Worm (Caenorhabditis elegans) whole organism, young adult: ENCODE data around the gene ZK1098.9.

Source experiments
- C17E4.6 ChIP-seq: fragments of 200-800 bp; sonication (Bioruptor generic); IDR thresholded peaks from 2 replicates; pipeline ENCODE4 v1.3.6; 2022; ENCODE audit warnings: missing genetic modification reagents, missing genetic modification characterization, missing compliant biosample characterization
- F49E8.2 ChIP-seq: sonication (generic microtip); optimal IDR thresholded peaks from 3 replicates; lab custom pipeline; 2017; ENCODE audit warnings: missing genetic modification characterization, mild to moderate bottlenecking, missing compliant biosample characterization, antibody characterized with exemption, moderate library complexity; ENCODE audit not compliant: insufficient read depth
- F52B5.7 ChIP-seq: sonication (generic microtip); optimal IDR thresholded peaks from 2 replicates; lab custom pipeline; 2016; ENCODE audit warnings: mild to moderate bottlenecking, missing genetic modification characterization, missing compliant biosample characterization
- F55B11.4 ChIP-seq: sonication (generic microtip); optimal IDR thresholded peaks from 2 replicates; lab custom pipeline; 2016; ENCODE audit warnings: missing compliant biosample characterization, missing genetic modification characterization, borderline replicate concordance; ENCODE audit not compliant: insufficient read depth
- F57A8.1 ChIP-seq: fragments of 200-800 bp; sonication (Bioruptor generic); optimal IDR thresholded peaks from 2 replicates; lab custom pipeline; 2018; ENCODE audit warnings: mild to moderate bottlenecking, missing genetic modification characterization, moderate library complexity, missing compliant biosample characterization
- K11D2.4 ChIP-seq: fragments of 200-800 bp; sonication (Bioruptor generic); IDR thresholded peaks from 2 replicates; pipeline ENCODE4 v1.3.6; 2022; ENCODE audit warnings: missing genetic modification reagents, missing genetic modification characterization, missing compliant biosample characterization
- K12H6.12 ChIP-seq: fragments of 200-800 bp; sonication (Bioruptor generic); optimal IDR thresholded peaks from 2 replicates; lab custom pipeline; 2018; ENCODE audit warnings: mild to moderate bottlenecking, missing genetic modification characterization, missing compliant biosample characterization
- Y53G8AR.9 ChIP-seq: fragments of 200-800 bp; sonication (Bioruptor generic); conservative IDR thresholded peaks from 2 replicates; pipeline ENCODE4 v1.3.6; 2022; ENCODE audit warnings: missing genetic modification reagents, missing genetic modification characterization, missing compliant biosample characterization
- Y95B8A.8 ChIP-seq: fragments of 200-800 bp; sonication (Bioruptor generic); IDR thresholded peaks from 2 replicates; pipeline ENCODE4 v1.3.6; 2022; ENCODE audit warnings: missing genetic modification reagents, missing genetic modification characterization, missing compliant biosample characterization
- ama-1 ChIP-seq, 3 experiments: fragments of 150-350 bp in 1 of 3; sonication (generic microtip) in 2 of 3; optimal IDR thresholded peaks; 2 replicates each; lab custom pipeline; 2014 to 2018; ENCODE audit warnings: missing biosample characterization in 2 of 3, missing genetic modification characterization in 2 of 3, missing genetic modification reagents in 2 of 3
- athp-1 ChIP-seq: sonication (generic microtip); optimal IDR thresholded peaks from 2 replicates; lab custom pipeline; 2017; ENCODE audit warnings: mild to moderate bottlenecking, missing genetic modification characterization, missing compliant biosample characterization
- attf-3 ChIP-seq: fragments of 200-800 bp; sonication (Bioruptor generic); conservative IDR thresholded peaks from 2 replicates; pipeline ENCODE4 v1.3.6; 2022; ENCODE audit warnings: missing genetic modification reagents, missing genetic modification characterization, missing compliant biosample characterization
- ccch-3 ChIP-seq: fragments of 200-800 bp; sonication (Bioruptor generic); optimal IDR thresholded peaks from 2 replicates; lab custom pipeline; 2018; ENCODE audit warnings: mild to moderate bottlenecking, missing genetic modification characterization, missing compliant biosample characterization
- cebp-2 ChIP-seq: fragments of 200-800 bp; sonication (Bioruptor generic); IDR thresholded peaks from 2 replicates; pipeline ENCODE4 v1.3.6; 2022; ENCODE audit warnings: missing genetic modification characterization, missing compliant biosample characterization
- ceh-27 ChIP-seq: fragments of 200-800 bp; sonication (Bioruptor generic); optimal IDR thresholded peaks from 2 replicates; lab custom pipeline; 2018; ENCODE audit warnings: mild to moderate bottlenecking, missing genetic modification characterization, moderate library complexity, missing compliant biosample characterization
- ceh-58 ChIP-seq: fragments of 200-800 bp; sonication (Bioruptor generic); IDR thresholded peaks from 2 replicates; pipeline ENCODE4 v1.3.6; 2022; ENCODE audit warnings: missing genetic modification characterization, missing compliant biosample characterization
- ceh-91 ChIP-seq: fragments of 200-800 bp; sonication (Bioruptor generic); IDR thresholded peaks from 2 replicates; pipeline ENCODE4 v1.3.6; 2022; ENCODE audit warnings: missing genetic modification reagents, missing genetic modification characterization, missing compliant biosample characterization
- dpl-1 ChIP-seq: fragments of 150-350 bp; optimal IDR thresholded peaks from 2 replicates; lab custom pipeline; 2014; ENCODE audit warnings: missing biosample characterization, missing genetic modification reagents, missing genetic modification characterization
- egl-18 ChIP-seq: fragments of 200-800 bp; sonication (Bioruptor generic); IDR thresholded peaks from 2 replicates; pipeline ENCODE4 v1.3.6; 2022; ENCODE audit warnings: missing genetic modification reagents, missing genetic modification characterization, missing compliant biosample characterization
- egl-44 ChIP-seq: fragments of 200-800 bp; sonication (Bioruptor generic); IDR thresholded peaks from 2 replicates; pipeline ENCODE4 v1.3.6; 2022; ENCODE audit warnings: missing genetic modification reagents, missing genetic modification characterization, missing compliant biosample characterization
- ekl-4 ChIP-seq: fragments of 200-800 bp; sonication (Bioruptor generic); IDR thresholded peaks from 2 replicates; pipeline ENCODE4 v1.3.6; 2022; ENCODE audit warnings: missing genetic modification reagents, missing genetic modification characterization, missing compliant biosample characterization
- ets-4 ChIP-seq: fragments of 200-800 bp; sonication (Bioruptor generic); optimal IDR thresholded peaks from 2 replicates; lab custom pipeline; 2018; ENCODE audit warnings: mild to moderate bottlenecking, missing genetic modification characterization, missing compliant biosample characterization
- fkh-3 ChIP-seq: sonication (generic microtip); optimal IDR thresholded peaks from 2 replicates; lab custom pipeline; 2016; ENCODE audit warnings: mild to moderate bottlenecking, missing genetic modification characterization, missing compliant biosample characterization
- him-1 ChIP-seq: sonication (generic microtip); optimal IDR thresholded peaks from 2 replicates; lab custom pipeline; 2016; ENCODE audit warnings: missing genotype, missing genetic modification reagents, missing genetic modification characterization, missing compliant biosample characterization
- hsf-1 ChIP-seq: fragments of 200-800 bp; sonication (Bioruptor generic); IDR thresholded peaks from 2 replicates; pipeline ENCODE4 v1.3.6; 2022; ENCODE audit warnings: missing genetic modification reagents, missing genetic modification characterization, missing compliant biosample characterization
- let-607 ChIP-seq, 2 experiments: fragments of 200-800 bp in 1 of 2; sonication (Bioruptor generic) in 1 of 2; sonication (generic microtip) in 1 of 2; optimal IDR thresholded peaks; 2 replicates each; lab custom pipeline; 2016 to 2018; ENCODE audit warnings: mild to moderate bottlenecking in 2 of 2, missing compliant biosample characterization in 2 of 2, missing genetic modification characterization in 2 of 2, moderate library complexity in 2 of 2, missing genotype in 1 of 2
- lin-40 ChIP-seq: sonication (generic microtip); optimal IDR thresholded peaks from 2 replicates; lab custom pipeline; 2016; ENCODE audit warnings: missing genetic modification characterization, mild to moderate bottlenecking, missing compliant biosample characterization, missing genotype, missing genetic modification reagents
- lir-1 ChIP-seq: fragments of 200-800 bp; sonication (Bioruptor generic); conservative IDR thresholded peaks from 2 replicates; pipeline ENCODE4 v1.3.6; 2022; ENCODE audit warnings: missing genetic modification reagents, missing genetic modification characterization, missing compliant biosample characterization
- madf-6 ChIP-seq: fragments of 200-800 bp; sonication (Bioruptor generic); IDR thresholded peaks from 2 replicates; pipeline ENCODE4 v1.3.6; 2022; ENCODE audit warnings: missing genetic modification reagents, missing genetic modification characterization, missing compliant biosample characterization
- mel-28 ChIP-seq: sonication (generic microtip); optimal IDR thresholded peaks from 2 replicates; lab custom pipeline; 2016; ENCODE audit warnings: borderline replicate concordance, mild to moderate bottlenecking, missing genetic modification characterization, missing compliant biosample characterization
- nfya-1 ChIP-seq: sonication (generic microtip); optimal IDR thresholded peaks from 2 replicates; lab custom pipeline; 2017; ENCODE audit warnings: antibody characterized with exemption, missing compliant biosample characterization, missing genetic modification characterization, borderline replicate concordance; ENCODE audit not compliant: insufficient read depth
- nhr-179 ChIP-seq: sonication (generic microtip); optimal IDR thresholded peaks from 2 replicates; lab custom pipeline; 2016; ENCODE audit warnings: mild to moderate bottlenecking, missing genetic modification characterization, missing compliant biosample characterization
- nhr-27 ChIP-seq: fragments of 200-800 bp; sonication (Bioruptor generic); optimal IDR thresholded peaks from 2 replicates; lab custom pipeline; 2018; ENCODE audit warnings: mild to moderate bottlenecking, missing genetic modification characterization, moderate library complexity, missing compliant biosample characterization
- pbrm-1 ChIP-seq: fragments of 200-800 bp; sonication (Bioruptor generic); IDR thresholded peaks from 2 replicates; pipeline ENCODE4 v1.3.6; 2022; ENCODE audit warnings: missing genetic modification reagents, missing genetic modification characterization, missing compliant biosample characterization
- rcor-1 ChIP-seq: fragments of 200-800 bp; sonication (Bioruptor generic); IDR thresholded peaks from 2 replicates; pipeline ENCODE4 v1.3.6; 2022; ENCODE audit warnings: missing genetic modification reagents, missing genetic modification characterization, missing compliant biosample characterization
- rec-8 ChIP-seq, 2 experiments: sonication (generic microtip); optimal IDR thresholded peaks; 2 replicates each; lab custom pipeline; 2016; ENCODE audit warnings: mild to moderate bottlenecking in 2 of 2, missing genetic modification characterization in 2 of 2, missing genetic modification reagents in 2 of 2, missing genotype in 2 of 2, missing biosample characterization in 1 of 2, missing compliant biosample characterization in 1 of 2, moderate library complexity in 1 of 2
- rpc-1 ChIP-seq, 2 experiments: fragments of 150-350 bp in 1 of 2; sonication (generic microtip) in 1 of 2; optimal IDR thresholded peaks; 2 replicates each; lab custom pipeline; 2014 to 2018; ENCODE audit warnings: missing biosample characterization in 1 of 2, missing genetic modification characterization in 1 of 2, missing genetic modification reagents in 1 of 2, missing genotype in 1 of 2
- sea-2 ChIP-seq: fragments of 200-800 bp; sonication (Bioruptor generic); IDR thresholded peaks from 2 replicates; pipeline ENCODE4 v1.3.6; 2022; ENCODE audit warnings: missing genetic modification characterization, missing compliant biosample characterization
- snpc-1.1 ChIP-seq: sonication (generic microtip); optimal IDR thresholded peaks from 2 replicates; lab custom pipeline; 2017; ENCODE audit warnings: missing genetic modification characterization, mild to moderate bottlenecking, missing compliant biosample characterization, antibody characterized with exemption, moderate library complexity, missing genotype, missing genetic modification reagents; ENCODE audit not compliant: insufficient read depth
- snpc-1.3 ChIP-seq: sonication (generic microtip); optimal IDR thresholded peaks from 2 replicates; lab custom pipeline; 2017; ENCODE audit warnings: missing genetic modification characterization, mild to moderate bottlenecking, missing compliant biosample characterization, antibody characterized with exemption, moderate library complexity, missing genotype, missing genetic modification reagents; ENCODE audit not compliant: insufficient read depth
- sptf-2 ChIP-seq: fragments of 200-800 bp; sonication (Bioruptor generic); optimal IDR thresholded peaks from 2 replicates; lab custom pipeline; 2018; ENCODE audit warnings: mild to moderate bottlenecking, missing genetic modification characterization, missing compliant biosample characterization
- unc-130 ChIP-seq: sonication (generic microtip); optimal IDR thresholded peaks from 2 replicates; lab custom pipeline; 2016; ENCODE audit warnings: missing genetic modification reagents, missing genetic modification characterization, missing compliant biosample characterization
- ztf-18 ChIP-seq: sonication (generic microtip); optimal IDR thresholded peaks from 2 replicates; lab custom pipeline; 2016; ENCODE audit warnings: missing genotype, mild to moderate bottlenecking, missing genetic modification characterization, missing compliant biosample characterization
- ztf-25 ChIP-seq: fragments of 200-800 bp; sonication (Bioruptor generic); IDR thresholded peaks from 2 replicates; pipeline ENCODE4 v1.3.6; 2022; ENCODE audit warnings: missing genetic modification reagents, missing genetic modification characterization, missing compliant biosample characterization

Gene ZK1098.9

DNA sequence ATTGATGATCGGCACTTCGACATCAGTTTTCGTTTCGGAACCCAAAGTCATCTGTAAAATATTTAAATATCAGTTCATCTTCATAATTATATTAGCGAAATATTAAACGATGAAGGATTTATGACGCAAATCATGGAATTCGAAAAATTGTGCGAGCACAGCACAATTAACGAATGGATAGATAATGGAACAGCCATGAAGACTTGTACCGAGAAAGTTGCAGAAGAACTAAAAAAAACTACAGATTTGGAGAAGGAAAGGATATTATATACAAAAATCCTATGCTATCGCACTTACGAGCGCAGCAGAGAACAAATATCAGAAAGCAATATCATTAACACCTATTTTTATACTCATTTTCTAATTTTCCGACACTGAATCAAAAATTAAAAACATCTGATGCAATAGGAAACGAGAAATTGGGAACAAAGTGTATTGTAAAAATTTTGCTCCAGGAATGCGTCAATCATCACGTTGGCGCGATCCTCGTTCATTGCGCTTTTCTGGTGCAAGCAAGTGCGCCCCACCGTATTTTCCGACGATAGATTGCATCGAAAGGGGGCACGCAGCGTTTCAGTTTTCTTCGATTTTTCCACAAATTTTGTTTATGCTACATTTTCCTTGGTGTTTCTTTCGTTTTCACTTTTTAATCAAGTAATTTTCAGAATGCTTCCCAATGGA, 22.7 kb upstream of the ZK1098.9 start, which contains the start of the genes clu-1 and prp-40 (continued):
- peak; percentile 32 for TF ChIP-seq F49E8.2
- TF ChIP-seq rcor-1 (GFP tag; lab: Robert Waterston, UW) = peak; percentile 70
- TF ChIP-seq ceh-27 (GFP tag; lab: Kevin White, UChicago) = peak; percentile 85
- TF ChIP-seq C17E4.6 (GFP tag; lab: Robert Waterston, UW) = 0 out of 2 replicates have a peak, but pooled peaks have one; percentile 26
- no peak for TF ChIP-seq rpc-1 (optimal IDR thresholded peaks at IDR 0.05; lab: Kevin White, UChicago)
- no peak for TF ChIP-seq rpc-1 (tag; optimal IDR thresholded peaks at IDR 0.05; lab: Kevin White, UChicago)
- TF ChIP-seq ceh-91 (GFP tag; lab: Robert Waterston, UW) = peak; percentile 67
- TF ChIP-seq cebp-2 (GFP tag; lab: Robert Waterston, UW) = no peak
- TF ChIP-seq lin-40 (tag; lab: Kevin White, UChicago) = peak; percentile 85
- no peak for TF ChIP-seq F52B5.7 (tag; lab: Kevin White, UChicago)
- peak; percentile 70 for TF ChIP-seq K12H6.12 (tag; lab: Kevin White, UChicago)
- peak; percentile 5 for TF ChIP-seq athp-1
- peak; percentile 35; the same call in 1 of the 2 replicates for TF ChIP-seq hsf-1 (GFP tag; lab: Robert Waterston, UW)
- TF ChIP-seq snpc-1.3 = peak; percentile 76
- TF ChIP-seq let-607 (tag; optimal IDR thresholded peaks at IDR 0.05; lab: Kevin White, UChicago) = peak in 1 of 2 experiments; percentile 54
- peak; percentile 39 for TF ChIP-seq dpl-1 (GFP tag; lab: Kevin White, UChicago)
- TF ChIP-seq lir-1 (GFP tag; lab: Robert Waterston, UW) = no peak; the same call in 1 of the 2 replicates
- peak; percentile 3 for TF ChIP-seq snpc-1.1 (tag; lab: Kevin White, UChicago)
- peak; percentile 85 for TF ChIP-seq ekl-4 (GFP tag; lab: Robert Waterston, UW)
- no peak for TF ChIP-seq fkh-3 (tag; lab: Kevin White, UChicago)
- no peak for TF ChIP-seq sea-2 (GFP tag; lab: Robert Waterston, UW)
- no peak for TF ChIP-seq ama-1 (optimal IDR thresholded peaks at IDR 0.05; lab: Kevin White, UChicago)
- no peak for TF ChIP-seq ama-1 (GFP tag; optimal IDR thresholded peaks at IDR 0.05; lab: Kevin White, UChicago)
- peak; percentile 80; the same call in 1 of the 2 replicates for TF ChIP-seq Y53G8AR.9 (GFP tag; lab: Robert Waterston, UW)

DNA sequence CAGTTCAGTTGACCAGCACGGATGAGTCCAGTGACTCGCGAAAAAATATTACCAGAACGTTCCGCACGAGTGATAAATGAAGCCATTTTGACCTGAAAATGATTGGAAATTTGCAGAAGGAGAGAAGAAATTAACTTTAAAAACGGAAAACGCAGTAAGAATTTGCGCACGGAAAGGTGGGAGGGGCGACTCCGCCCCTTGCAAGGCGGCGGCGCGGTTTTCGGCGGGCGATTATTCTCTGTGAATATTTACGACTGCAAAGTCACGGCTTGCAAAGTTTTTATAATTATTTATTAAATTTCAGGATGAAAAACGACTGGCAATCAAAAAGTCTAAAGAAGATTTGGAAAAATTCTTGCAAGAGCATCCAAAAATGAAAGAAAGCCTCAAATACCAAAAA, 20.6 kb upstream of the ZK1098.9 start, which contains the start of gene mrps-23:
Gene mrps-23 (minus strand): TSS at position 92 of the 400 bp plus-strand sequence.
- no peak for TF ChIP-seq hsf-1 (GFP tag; lab: Robert Waterston, UW)
- no peak for TF ChIP-seq ztf-25
- TF ChIP-seq ets-4 (GFP tag; lab: Kevin White, UChicago) = no peak
- TF ChIP-seq ztf-18 = peak; percentile 43
- TF ChIP-seq F55B11.4 = no peak
- TF ChIP-seq Y95B8A.8 (GFP tag; lab: Robert Waterston, UW) = no peak
- TF ChIP-seq nfya-1 = no peak
- TF ChIP-seq F57A8.1 (GFP tag; lab: Kevin White, UChicago) = no peak
- TF ChIP-seq madf-6 (GFP tag; lab: Robert Waterston, UW) = no peak
- TF ChIP-seq snpc-1.1 (tag; lab: Kevin White, UChicago) = no peak
- no peak for TF ChIP-seq sptf-2 (GFP tag; lab: Kevin White, UChicago)
- TF ChIP-seq egl-18 (GFP tag; lab: Robert Waterston, UW) = no peak
- TF ChIP-seq egl-44 (GFP tag; lab: Robert Waterston, UW) = no peak
- no peak for TF ChIP-seq nhr-27 (tag; lab: Kevin White, UChicago)
- no peak for TF ChIP-seq attf-3 (GFP tag; lab: Robert Waterston, UW)
- no peak for TF ChIP-seq rec-8 (tag; optimal IDR thresholded peaks at IDR 0.05; lab: Kevin White, UChicago)
- TF ChIP-seq unc-130 = no peak
- TF ChIP-seq ccch-3 (GFP tag; lab: Kevin White, UChicago) = no peak
- no peak for TF ChIP-seq nhr-179
- no peak for TF ChIP-seq K11D2.4
- TF ChIP-seq ceh-58 = no peak
- no peak for TF ChIP-seq him-1
- TF ChIP-seq pbrm-1 (GFP tag; lab: Robert Waterston, UW) = 0 out of 2 replicates have a peak, but pooled peaks have one; percentile 11
- TF ChIP-seq let-607 (tag; optimal IDR thresholded peaks at IDR 0.05; lab: Kevin White, UChicago) = no peak
- TF ChIP-seq mel-28 (tag; lab: Kevin White, UChicago) = no peak
